Worm (Caenorhabditis elegans) whole organism, L4 larva: ENCODE measurements around the gene F59B10.2.

ENCODE experiments used
- egl-27 ChIP-seq: sonication (generic microtip); optimal IDR thresholded peaks from 3 replicates; lab custom pipeline; 2017; ENCODE audit warnings: missing biosample characterization, missing genetic modification reagents, missing genetic modification characterization
- fos-1 ChIP-seq: fragments of 150-350 bp; optimal IDR thresholded peaks from 2 replicates; lab custom pipeline; 2014; ENCODE audit warnings: missing biosample characterization, missing genetic modification characterization
- hif-1 ChIP-seq, 2 experiments: sonication (generic microtip); optimal IDR thresholded peaks; 2 replicates each; lab custom pipeline; 2016 to 2017; ENCODE audit warnings: missing compliant biosample characterization in 2 of 2, missing genetic modification characterization in 2 of 2, missing genetic modification reagents in 2 of 2, missing genotype in 2 of 2, mild to moderate bottlenecking in 1 of 2
- jun-1 ChIP-seq: fragments of 150-350 bp; optimal IDR thresholded peaks from 2 replicates; lab custom pipeline; 2014; ENCODE audit warnings: missing biosample characterization, missing genetic modification reagents, missing genetic modification characterization
- lsy-2 ChIP-seq, 2 experiments: fragments of 150-350 bp in 1 of 2; sonication (generic microtip) in 1 of 2; optimal IDR thresholded peaks; 2 replicates each; lab custom pipeline; 2014 to 2017; ENCODE audit warnings: missing biosample characterization in 2 of 2, missing genetic modification characterization in 2 of 2
- nhr-25 ChIP-seq: sonication (generic microtip); optimal IDR thresholded peaks from 2 replicates; lab custom pipeline; 2017; ENCODE audit warnings: missing genetic modification characterization, mild to moderate bottlenecking, missing compliant biosample characterization, antibody characterized with exemption, moderate library complexity, borderline replicate concordance; ENCODE audit not compliant: insufficient read depth
- tag-97 ChIP-seq: fragments of 200-800 bp; sonication (Bioruptor generic); IDR thresholded peaks from 2 replicates; pipeline ENCODE4 v1.3.6; 2022; ENCODE audit warnings: missing genetic modification characterization, missing compliant biosample characterization

ce11 chrII:10545924-10546783 lies 36.5 kb upstream of the F59B10.2 start:
- TF ChIP-seq nhr-25 (no peak), tag-97 (GFP tag; lab: Robert Waterston, UW) (no peak), egl-27 (tag; lab: Kevin White, UChicago) (no peak), lsy-2 (tag; optimal IDR thresholded peaks at IDR 0.05; lab: Kevin White, UChicago) (no peak), hif-1 (tag; optimal IDR thresholded peaks at IDR 0.05; lab: Kevin White, UChicago) (no peak), jun-1 (tag; lab: Kevin White, UChicago) (no peak), fos-1 (tag; lab: Kevin White, UChicago) (no peak)
